Fruit fly (Drosophila melanogaster) S2 (cell line): ENCODE results near the gene PGRP-SD.

Experiments
- CG8478 ChIP-seq: fragments of >200 bp; optimal IDR thresholded peaks from 2 replicates; lab custom pipeline; 2018
- CTCF ChIP-seq, 2 experiments: fragments of >200 bp; optimal IDR thresholded peaks; 2 replicates each; lab custom pipeline; 2018

dm6 chr3L:7630047-7630446, 20.9 kb upstream of the PGRP-SD start:
- TF ChIP-seq CTCF (optimal IDR thresholded peaks at IDR 0.05; lab: Kevin White, UChicago) (no peak), CG8478 (lab: Kevin White, UChicago) (no peak)
